Fruit fly (Drosophila melanogaster): ENCODE results near the gene CG31787.

Gene CG31787

DNA sequence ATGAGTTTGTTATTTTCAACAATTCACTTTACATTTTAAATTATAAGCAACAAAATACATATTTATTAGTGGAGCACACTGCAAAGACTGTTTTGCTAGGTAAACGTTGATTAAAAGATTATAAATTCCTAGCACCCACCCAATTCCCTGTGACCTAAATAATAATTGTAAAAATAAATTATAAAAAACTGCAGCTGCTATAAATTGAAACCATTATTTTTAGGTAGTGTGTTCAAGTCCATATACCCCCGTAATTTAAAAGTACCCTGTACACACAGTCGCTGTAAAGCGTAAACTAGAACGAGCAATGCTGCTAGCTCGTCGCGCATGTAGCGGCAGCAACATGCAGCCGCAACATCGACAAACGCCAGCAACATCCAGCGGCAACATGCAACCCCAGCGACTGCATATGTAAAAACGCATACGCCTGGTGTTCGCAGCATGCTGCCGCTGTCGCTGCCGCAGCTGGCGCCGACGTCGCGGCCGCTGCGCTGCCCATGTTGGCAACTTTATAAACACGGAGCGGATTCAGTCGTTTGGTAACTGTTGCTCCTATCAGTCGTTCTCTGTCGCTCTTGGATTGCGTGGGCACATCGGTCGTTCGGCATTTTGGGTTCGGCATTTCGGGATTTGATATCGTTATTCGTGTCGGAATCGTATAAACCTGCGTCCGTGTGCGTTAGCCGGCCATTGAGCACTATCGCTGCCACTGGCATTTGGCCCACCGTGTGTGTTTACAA lies 34.2 kb upstream of the CG31787 start, which contains the start of gene Fas3 (continued):
- TF ChIP-seq Dbx (GFP tag; IDR thresholded peaks at IDR 0.05) = peak; percentile 56; the same call in 2 of the 3 replicates
- TF ChIP-seq CG14860 (GFP tag; IDR thresholded peaks at IDR 0.05; ENCODE audit: partially characterized antibody) = peak; percentile 40; the same call in 1 of the 3 replicates
- TF ChIP-seq CG15269 (tag; optimal IDR thresholded peaks at IDR 0.05) = peak; percentile 6
- TF ChIP-seq slou (GFP tag; optimal IDR thresholded peaks at IDR 0.05) = no peak
- peak; percentile 44; the same call in 1 of the 3 replicates for TF ChIP-seq CG16813 (GFP tag; IDR thresholded peaks at IDR 0.05; ENCODE audit: partially characterized antibody)
- TF ChIP-seq sd (tag; optimal IDR thresholded peaks at IDR 0.05) = peak; percentile 81
- TF ChIP-seq fu2 (GFP tag; optimal IDR thresholded peaks at IDR 0.05) = no peak
- TF ChIP-seq Bgb (GFP tag; IDR thresholded peaks at IDR 0.05; ENCODE audit: partially characterized antibody) = peak; percentile 61
- TF ChIP-seq emc (GFP tag; optimal IDR thresholded peaks at IDR 0.05) = no peak
- TF ChIP-seq Spps (tag; optimal IDR thresholded peaks at IDR 0.05) = no peak
- TF ChIP-seq Awh (GFP tag; IDR thresholded peaks at IDR 0.05) = no peak
- no peak for TF ChIP-seq pum (GFP tag; optimal IDR thresholded peaks at IDR 0.05)
- no peak for TF ChIP-seq bcd (GFP tag; optimal IDR thresholded peaks at IDR 0.05)
- TF ChIP-seq Ssrp (tag; optimal IDR thresholded peaks at IDR 0.05) = peak; percentile 1
- TF ChIP-seq klu (GFP tag; IDR thresholded peaks at IDR 0.05) = no peak
- peak; percentile 49 for TF ChIP-seq CG17829 (tag; optimal IDR thresholded peaks at IDR 0.05)
- no peak for TF ChIP-seq CG15011 (GFP tag; optimal IDR thresholded peaks at IDR 0.05)
- no peak for TF ChIP-seq CG3995 (GFP tag; optimal IDR thresholded peaks at IDR 0.05)
- TF ChIP-seq pfk (GFP tag; optimal IDR thresholded peaks at IDR 0.05) = peak; percentile 30
- no peak for TF ChIP-seq CG4404 (GFP tag; IDR thresholded peaks at IDR 0.05)
- TF ChIP-seq chif (GFP tag; optimal IDR thresholded peaks at IDR 0.05) = no peak
- 0 out of 2 replicates have a peak, but pooled peaks have one; percentile 17 for TF ChIP-seq MBD-R2 (GFP tag; IDR thresholded peaks at IDR 0.05)
- no peak for TF ChIP-seq CG8359 (GFP tag; optimal IDR thresholded peaks at IDR 0.05; ENCODE audit: borderline replicate concordance)
- TF ChIP-seq CG16815 (GFP tag; optimal IDR thresholded peaks at IDR 0.05) = no peak
- TF ChIP-seq Bdp1 (GFP tag; optimal IDR thresholded peaks at IDR 0.05) = no peak
- no peak for TF ChIP-seq btn (GFP tag; optimal IDR thresholded peaks at IDR 0.05)
- no peak for TF ChIP-seq CG7786 (GFP tag; optimal IDR thresholded peaks at IDR 0.05)
- TF ChIP-seq Doc2 (GFP tag; IDR thresholded peaks at IDR 0.05) = no peak
- TF ChIP-seq Fer2 (tag; optimal IDR thresholded peaks at IDR 0.05) = no peak
- no peak for TF ChIP-seq Fer3 (tag; optimal IDR thresholded peaks at IDR 0.05)
- TF ChIP-seq TFAM (GFP tag; optimal IDR thresholded peaks at IDR 0.05) = no peak
- no peak; the same call in 1 of the 2 replicates for TF ChIP-seq crol (GFP tag; IDR thresholded peaks at IDR 0.05)
- TF ChIP-seq yki (optimal IDR thresholded peaks at IDR 0.05) = no peak
- TF ChIP-seq usp (GFP tag; optimal IDR thresholded peaks at IDR 0.05) = no peak
- TF ChIP-seq dati (GFP tag; IDR thresholded peaks at IDR 0.05) = no peak
- TF ChIP-seq shn (GFP tag; optimal IDR thresholded peaks at IDR 0.05) = peak; percentile 4
- TF ChIP-seq ap (GFP tag; IDR thresholded peaks at IDR 0.05) = no peak
- TF ChIP-seq zfh1 (GFP tag; IDR thresholded peaks at IDR 0.05) = 0 out of 3 replicates have a peak, but pooled peaks have one; percentile 14
- TF ChIP-seq Ets65A (GFP tag) = no peak
- peak; percentile 68; the same call in 2 of the 3 replicates for TF ChIP-seq CG34224 (GFP tag; IDR thresholded peaks at IDR 0.05; ENCODE audit: partially characterized antibody)
- TF ChIP-seq Drgx (GFP tag; IDR thresholded peaks at IDR 0.05) = peak; percentile 46; the same call in 1 of the 2 replicates
- peak; percentile 45 for TF ChIP-seq Antp (GFP tag; optimal IDR thresholded peaks at IDR 0.05)
- no peak for TF ChIP-seq Hmx (GFP tag; optimal IDR thresholded peaks at IDR 0.05)
- peak; percentile 67 for TF ChIP-seq sug (tag; optimal IDR thresholded peaks at IDR 0.05)
- TF ChIP-seq CG2875 (GFP tag; optimal IDR thresholded peaks at IDR 0.05) = no peak
- TF ChIP-seq CG10979 (tag; optimal IDR thresholded peaks at IDR 0.05) = peak; percentile 9
- TF ChIP-seq CG11504 (tag; optimal IDR thresholded peaks at IDR 0.05) = peak; percentile 100
- TF ChIP-seq CG34422 (GFP tag; IDR thresholded peaks at IDR 0.05) = no peak
- no peak for TF ChIP-seq tna (GFP tag; IDR thresholded peaks at IDR 0.05; ENCODE audit: partially characterized antibody)
- TF ChIP-seq CG3838 (GFP tag; optimal IDR thresholded peaks at IDR 0.05) = no peak

All from whole organism, embryonic.